Worm (Caenorhabditis elegans): Measurements from ENCODE around the gene cut-3.

The cut-3 gene

DNA sequence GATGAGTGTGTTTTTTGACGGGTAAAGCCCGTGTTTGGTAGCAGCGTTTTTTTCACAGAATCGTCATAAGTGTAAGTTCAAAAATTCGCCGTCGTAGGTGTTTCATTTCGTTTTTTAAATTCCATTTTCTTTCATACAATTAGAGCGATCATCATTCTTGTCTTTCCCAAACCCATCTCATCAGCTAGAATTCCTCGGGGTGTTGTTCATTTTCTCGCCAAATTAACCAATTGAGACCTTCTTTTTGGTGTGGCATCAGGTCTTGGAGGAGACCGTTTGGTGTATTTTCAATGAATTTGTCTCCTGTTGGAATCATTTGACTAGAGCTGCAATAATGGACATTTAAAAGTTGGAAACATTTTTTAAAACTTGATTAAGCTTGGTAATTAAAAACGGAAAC is 26.3 kb upstream of the cut-3 start:
- TF ChIP-seq daf-12 (tag; optimal IDR thresholded peaks at IDR 0.05) (no peak), snpc-4 (tag; optimal IDR thresholded peaks at IDR 0.05) (no peak), pqm-1 (tag; optimal IDR thresholded peaks at IDR 0.05) (no peak), mdl-1 (tag; optimal IDR thresholded peaks at IDR 0.05) (no peak), nhr-25 (tag; optimal IDR thresholded peaks at IDR 0.05) (no peak), egl-27 (tag; optimal IDR thresholded peaks at IDR 0.05) (no peak), nhr-23 (tag; optimal IDR thresholded peaks at IDR 0.05) (no peak), ceh-82 (tag; optimal IDR thresholded peaks at IDR 0.05) (no peak), nhr-67 (tag; optimal IDR thresholded peaks at IDR 0.05) (no peak)

DNA sequence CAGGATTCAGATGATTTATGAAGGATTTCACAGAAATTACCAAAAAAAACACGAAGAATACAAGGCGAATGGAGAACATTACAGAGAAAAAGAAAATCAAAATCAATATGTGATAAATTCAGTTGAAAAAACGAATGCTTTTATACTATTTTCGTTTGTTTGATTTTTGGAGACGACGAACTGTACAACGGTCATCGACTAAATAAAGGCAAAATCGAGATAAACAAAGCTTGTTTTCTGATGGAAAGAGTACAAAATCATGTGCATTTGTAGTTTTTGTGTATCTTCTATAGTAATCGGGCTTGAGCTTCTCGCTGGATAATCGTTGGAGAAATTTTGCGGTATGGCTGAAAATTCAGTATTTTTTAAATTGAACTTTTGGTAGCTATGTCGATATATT is 24.5 kb upstream of the cut-3 start, which contains the start of gene M05D6.8:
M05D6.8 (minus strand) TSS at position 101 of the 400 bp plus-strand sequence.
- TF ChIP-seq ztf-4 (tag; optimal IDR thresholded peaks at IDR 0.05) (no peak), sea-2 (GFP tag; optimal IDR thresholded peaks at IDR 0.05) (no peak), fos-1 (tag; optimal IDR thresholded peaks at IDR 0.05) (no peak)

DNA sequence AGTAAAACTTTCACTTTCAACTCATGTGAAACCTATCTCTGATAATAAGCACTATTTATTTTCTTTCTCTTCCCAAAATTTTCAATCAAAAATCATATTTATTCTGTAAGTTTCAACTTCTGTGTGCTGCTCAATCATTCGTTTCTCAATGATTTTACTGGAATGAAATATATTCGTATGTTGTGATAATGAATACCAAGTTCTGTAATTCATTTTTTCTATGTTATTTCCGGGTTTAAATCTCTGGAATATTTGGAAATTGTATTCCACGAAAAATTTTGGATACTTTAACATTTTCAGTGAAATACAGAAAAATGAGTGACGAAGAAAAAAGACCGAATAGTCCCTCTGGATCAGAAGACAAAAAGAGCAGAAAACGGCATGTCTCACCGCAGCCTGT is 21.2 kb upstream of the cut-3 start, which contains the start of gene M05D6.2:
M05D6.2 (plus strand) TSS at position 301 of the 400 bp plus-strand sequence.
- no peak for TF ChIP-seq nhr-76 (tag; optimal IDR thresholded peaks at IDR 0.05)
- TF ChIP-seq ceh-16 (tag; optimal IDR thresholded peaks at IDR 0.05), result no peak
- TF ChIP-seq jun-1 (tag; optimal IDR thresholded peaks at IDR 0.05), result no peak
- TF ChIP-seq nhr-28 (tag; optimal IDR thresholded peaks at IDR 0.05), result no peak
- TF ChIP-seq ZK546.5 (tag; optimal IDR thresholded peaks at IDR 0.05), result no peak
- no peak for TF ChIP-seq nfya-1 (tag; optimal IDR thresholded peaks at IDR 0.05; ENCODE audit: insufficient read depth)
- no peak for TF ChIP-seq mdl-1 (tag; optimal IDR thresholded peaks at IDR 0.05)
- TF ChIP-seq lin-39 (tag; optimal IDR thresholded peaks at IDR 0.05), result no peak
- TF ChIP-seq unc-62 (GFP tag; optimal IDR thresholded peaks at IDR 0.05), result no peak
- no peak for TF ChIP-seq sea-2 (GFP tag; optimal IDR thresholded peaks at IDR 0.05)
- no peak for TF ChIP-seq hmg-11 (tag; optimal IDR thresholded peaks at IDR 0.05)
- TF ChIP-seq egl-5 (tag; optimal IDR thresholded peaks at IDR 0.05), result no peak
- no peak for TF ChIP-seq ceh-28 (tag; optimal IDR thresholded peaks at IDR 0.05)
- no peak for TF ChIP-seq nhr-77 (tag; optimal IDR thresholded peaks at IDR 0.05)
- TF ChIP-seq egl-27 (tag; optimal IDR thresholded peaks at IDR 0.05), result no peak

DNA sequence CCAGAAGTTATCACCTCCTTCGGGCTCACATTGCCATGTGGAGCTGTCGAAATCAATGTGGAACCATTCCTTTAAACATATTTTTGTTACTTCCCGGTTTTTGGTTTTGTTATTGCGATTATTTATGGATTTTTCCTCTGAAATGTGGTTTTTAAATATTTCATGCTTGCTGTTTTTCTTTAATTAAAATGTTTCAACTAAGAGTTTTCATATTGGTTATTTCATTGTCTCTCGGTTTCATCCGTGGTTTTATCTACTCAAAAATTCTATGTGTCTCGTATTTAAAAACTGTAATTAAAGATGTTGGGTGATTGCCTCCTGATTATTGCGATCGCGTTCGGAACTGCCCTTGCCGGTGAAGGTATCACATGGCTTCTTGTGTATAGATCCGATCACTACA is 20.2 kb upstream of the cut-3 start, which contains the start of gene F22B5.10:
F22B5.10 (plus strand) TSS at position 301 of the 400 bp plus-strand sequence.
- no peak for TF ChIP-seq nhr-23 (tag; optimal IDR thresholded peaks at IDR 0.05)
- TF ChIP-seq fkh-10 (GFP tag; optimal IDR thresholded peaks at IDR 0.05), result no peak
- no peak for TF ChIP-seq lin-15B (tag; optimal IDR thresholded peaks at IDR 0.05)
- TF ChIP-seq ztf-4 (tag; optimal IDR thresholded peaks at IDR 0.05), result no peak
- no peak for TF ChIP-seq egl-5 (tag; optimal IDR thresholded peaks at IDR 0.05)
- TF ChIP-seq ama-1 (optimal IDR thresholded peaks at IDR 0.05), result peak; percentile 8

DNA sequence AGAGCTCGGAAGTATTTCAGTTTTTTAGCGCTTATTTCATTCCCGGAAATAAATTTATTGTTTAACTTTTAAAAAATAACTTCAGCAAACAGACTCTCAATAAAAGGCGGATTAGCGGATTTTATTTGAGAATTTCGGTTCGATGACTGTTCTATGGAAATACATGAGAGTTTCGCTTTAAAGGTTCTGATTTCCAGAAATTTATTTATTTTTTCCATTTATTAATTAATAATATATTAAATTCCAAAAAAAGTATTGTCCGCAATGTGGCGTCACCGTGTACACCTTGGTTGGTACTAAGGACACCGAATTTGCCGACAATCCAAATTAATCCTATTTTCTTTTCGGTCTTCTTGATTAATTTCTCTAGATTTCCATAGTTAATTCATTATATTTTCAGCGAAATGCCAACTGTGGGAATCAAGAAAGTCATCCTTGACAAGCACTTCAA is 17.8 kb upstream of the cut-3 start, which contains the start of gene fars-3:
fars-3 (plus strand) TSS at position 401 of the 451 bp plus-strand sequence.
- TF ChIP-seq nhr-23 (tag; optimal IDR thresholded peaks at IDR 0.05) (peak; percentile 52), daf-12 (tag; optimal IDR thresholded peaks at IDR 0.05) (no peak), ZK546.5 (tag; optimal IDR thresholded peaks at IDR 0.05) (no peak), fkh-2 (tag; optimal IDR thresholded peaks at IDR 0.05) (no peak), skn-1 (tag; optimal IDR thresholded peaks at IDR 0.05) (no peak), ceh-82 (tag; optimal IDR thresholded peaks at IDR 0.05) (no peak), nhr-43 (tag; optimal IDR thresholded peaks at IDR 0.05; ENCODE audit: poor library complexity, severe bottlenecking) (peak; percentile 6), nhr-77 (tag; optimal IDR thresholded peaks at IDR 0.05) (no peak), lin-15B (tag; optimal IDR thresholded peaks at IDR 0.05) (peak; percentile 8), elt-2 (tag; optimal IDR thresholded peaks at IDR 0.05) (peak; percentile 22), nhr-25 (tag; optimal IDR thresholded peaks at IDR 0.05) (no peak), pha-4 (tag; optimal IDR thresholded peaks at IDR 0.05) (peak; percentile 56), mdl-1 (tag; optimal IDR thresholded peaks at IDR 0.05) (no peak)

DNA sequence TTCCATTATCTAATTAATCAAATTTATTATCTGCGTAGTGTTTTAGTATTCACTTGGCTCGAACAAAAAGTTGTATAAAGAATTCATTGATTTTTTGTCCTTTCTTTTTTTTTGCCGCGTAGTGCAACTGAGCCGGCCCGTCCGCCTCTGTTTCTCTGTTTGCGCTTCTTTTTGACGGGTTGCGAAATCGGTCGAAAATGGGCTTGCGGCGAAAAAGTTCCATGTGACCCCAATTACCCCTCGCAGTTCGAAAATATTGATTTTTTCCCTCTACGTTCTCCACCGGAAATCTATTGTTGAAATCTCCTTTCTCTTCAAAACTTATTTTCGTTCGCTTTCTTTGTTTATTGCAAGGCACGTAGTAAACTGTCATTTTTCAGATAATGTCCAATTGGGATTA is 10.8 kb upstream of the cut-3 start, which contains the start of gene zyg-9:
zyg-9 (plus strand) TSS at position 381 of the 400 bp plus-strand sequence.
- TF ChIP-seq nfya-1 (tag; optimal IDR thresholded peaks at IDR 0.05; ENCODE audit: insufficient read depth), result peak; percentile 39
- TF ChIP-seq lin-15B (tag; optimal IDR thresholded peaks at IDR 0.05), result peak; percentile 34
- peak; percentile 54 for TF ChIP-seq lin-39 (tag; optimal IDR thresholded peaks at IDR 0.05)
- no peak for TF ChIP-seq ceh-16 (tag; optimal IDR thresholded peaks at IDR 0.05)
- peak; percentile 32 for TF ChIP-seq ceh-28 (tag; optimal IDR thresholded peaks at IDR 0.05)
- TF ChIP-seq ZK546.5 (tag; optimal IDR thresholded peaks at IDR 0.05), result no peak
- peak; percentile 20 for TF ChIP-seq pha-4 (tag; optimal IDR thresholded peaks at IDR 0.05)
- TF ChIP-seq hmg-11 (tag; optimal IDR thresholded peaks at IDR 0.05), result peak; percentile 33
- peak; percentile 14 for TF ChIP-seq nhr-23 (tag; optimal IDR thresholded peaks at IDR 0.05)
